Fruit fly (Drosophila melanogaster) ovary, adult (tissue): ENCODE results near the gene CG15517.

Experiments used
- CG17801 ChIP-seq: fragments of 200-800 bp; optimal IDR thresholded peaks from 2 replicates; lab custom pipeline; 2019; ENCODE audit warnings: missing biosample characterization, mild to moderate bottlenecking, missing genetic modification characterization, moderate library complexity; ENCODE audit not compliant: partially characterized antibody

The CG15517 gene

dm6 chr3R:29857228-29857627 is 46.4 kb downstream of the CG15517 start, which contains the start of gene dgt1:
Gene dgt1, minus strand, starts transcription at chr3R:29857491.
- TF ChIP-seq CG17801 (GFP tag; lab: Kevin White, UChicago) = no peak
